Fruit fly (Drosophila melanogaster): ENCODE data around the gene Jhbp16.

Jhbp16 gene

dm6 chr3R:21664089-21664488, at the start of gene Jhbp16:
Jhbp16 (plus strand) TSS chr3R:21664389.
- TF ChIP-seq CG10348 (GFP tag; IDR thresholded peaks at IDR 0.05) (no peak), CG4496 (GFP tag; IDR thresholded peaks at IDR 0.05) (0 out of 3 replicates have a peak, but pooled peaks have one; percentile 50), D1 (tag; optimal IDR thresholded peaks at IDR 0.05) (no peak), Pif1B (GFP tag; optimal IDR thresholded peaks at IDR 0.05) (no peak), gl (tag; optimal IDR thresholded peaks at IDR 0.05) (no peak), CG15710 (tag; optimal IDR thresholded peaks at IDR 0.05) (no peak), EcR (GFP tag; optimal IDR thresholded peaks at IDR 0.05) (no peak)

- TF ChIP-seq CG34367 (tag; optimal IDR thresholded peaks at IDR 0.05) (peak; percentile 24), CG9948 (tag; optimal IDR thresholded peaks at IDR 0.05) (peak; percentile 58), Ets98B (GFP tag; IDR thresholded peaks at IDR 0.05) (no peak), CG14655 (GFP tag; optimal IDR thresholded peaks at IDR 0.05) (peak; percentile 74), CG17806 (tag; optimal IDR thresholded peaks at IDR 0.05) (peak; percentile 56), CG4496 (GFP tag; IDR thresholded peaks at IDR 0.05) (no peak), CG10348 (GFP tag; IDR thresholded peaks at IDR 0.05) (no peak), CG32121 (GFP tag; IDR thresholded peaks at IDR 0.05) (no peak), gl (tag; optimal IDR thresholded peaks at IDR 0.05) (peak; percentile 38), CG13204 (GFP tag; optimal IDR thresholded peaks at IDR 0.05) (peak; percentile 38), Snoo (tag; optimal IDR thresholded peaks at IDR 0.05) (no peak), Pif1A (GFP tag; optimal IDR thresholded peaks at IDR 0.05) (peak; percentile 64), rn (GFP tag; IDR thresholded peaks at IDR 0.05) (no peak), D1 (tag; optimal IDR thresholded peaks at IDR 0.05) (no peak), Pif1B (GFP tag; optimal IDR thresholded peaks at IDR 0.05) (no peak), CG8159 (tag; optimal IDR thresholded peaks at IDR 0.05) (peak; percentile 63), CG12605 (GFP tag; IDR thresholded peaks at IDR 0.05) (no peak), CG15710 (tag; optimal IDR thresholded peaks at IDR 0.05) (peak; percentile 58), fd96Ca (GFP tag; IDR thresholded peaks at IDR 0.05) (no peak), CG8301 (tag; optimal IDR thresholded peaks at IDR 0.05) (peak; percentile 63), EcR (GFP tag; optimal IDR thresholded peaks at IDR 0.05) (peak; percentile 40)
Observed at dm6 chr3R:21614858-21615427, 49.2 kb upstream of the Jhbp16 start.

dm6 chr3R:21616061-21616851, 47.9 kb upstream of the Jhbp16 start:
- TF ChIP-seq CG14655 (GFP tag; optimal IDR thresholded peaks at IDR 0.05) = no peak
- no peak for TF ChIP-seq gl (tag; optimal IDR thresholded peaks at IDR 0.05)
- peak; percentile 92 for TF ChIP-seq EcR (GFP tag; optimal IDR thresholded peaks at IDR 0.05)
- TF ChIP-seq Snoo (tag; optimal IDR thresholded peaks at IDR 0.05) = peak; percentile 24
- peak; percentile 68 for TF ChIP-seq CG13204 (GFP tag; optimal IDR thresholded peaks at IDR 0.05)
- peak; percentile 11 for TF ChIP-seq CG8301 (tag; optimal IDR thresholded peaks at IDR 0.05)

- no peak for TF ChIP-seq CG9948 (tag; optimal IDR thresholded peaks at IDR 0.05)
- peak; percentile 84 for TF ChIP-seq EcR (GFP tag; optimal IDR thresholded peaks at IDR 0.05)
- TF ChIP-seq CG34367 (tag; optimal IDR thresholded peaks at IDR 0.05) = peak; percentile 3
- TF ChIP-seq CG4496 (GFP tag; IDR thresholded peaks at IDR 0.05) = no peak
- peak; percentile 35 for TF ChIP-seq CG8159 (tag; optimal IDR thresholded peaks at IDR 0.05)
- TF ChIP-seq Ets98B (GFP tag; IDR thresholded peaks at IDR 0.05) = no peak
- no peak for TF ChIP-seq CG10348 (GFP tag; IDR thresholded peaks at IDR 0.05)
- peak; percentile 7 for TF ChIP-seq CG8301 (tag; optimal IDR thresholded peaks at IDR 0.05)
- no peak for TF ChIP-seq CG32121 (GFP tag; IDR thresholded peaks at IDR 0.05)
- TF ChIP-seq CG14655 (GFP tag; optimal IDR thresholded peaks at IDR 0.05) = peak; percentile 20
- TF ChIP-seq CG13204 (GFP tag; optimal IDR thresholded peaks at IDR 0.05) = peak; percentile 63
- peak; percentile 48 for TF ChIP-seq Pif1A (GFP tag; optimal IDR thresholded peaks at IDR 0.05)
- no peak for TF ChIP-seq Snoo (tag; optimal IDR thresholded peaks at IDR 0.05)
- TF ChIP-seq fd96Ca (GFP tag; IDR thresholded peaks at IDR 0.05) = no peak
- peak; percentile 32 for TF ChIP-seq Pif1B (GFP tag; optimal IDR thresholded peaks at IDR 0.05)
- no peak for TF ChIP-seq rn (GFP tag; IDR thresholded peaks at IDR 0.05)
- peak; percentile 40 for TF ChIP-seq D1 (tag; optimal IDR thresholded peaks at IDR 0.05)
- peak; percentile 70 for TF ChIP-seq gl (tag; optimal IDR thresholded peaks at IDR 0.05)
- TF ChIP-seq CG12605 (GFP tag; IDR thresholded peaks at IDR 0.05) = no peak
- no peak for TF ChIP-seq CG17806 (tag; optimal IDR thresholded peaks at IDR 0.05)
- peak; percentile 28 for TF ChIP-seq CG15710 (tag; optimal IDR thresholded peaks at IDR 0.05)
Observed at dm6 chr3R:21618299-21619116, 45.7 kb upstream of the Jhbp16 start.

dm6 chr3R:21619117-21619650, 45.0 kb upstream of the Jhbp16 start, which contains the start of gene InR:
InR (minus strand) TSS chr3R:21619321.
- TF ChIP-seq CG8301 (tag; optimal IDR thresholded peaks at IDR 0.05) (no peak), EcR (GFP tag; optimal IDR thresholded peaks at IDR 0.05) (peak; percentile 70), CG9948 (tag; optimal IDR thresholded peaks at IDR 0.05) (no peak), Pif1B (GFP tag; optimal IDR thresholded peaks at IDR 0.05) (no peak), CG8159 (tag; optimal IDR thresholded peaks at IDR 0.05) (peak; percentile 3), rn (GFP tag; IDR thresholded peaks at IDR 0.05) (no peak), D1 (tag; optimal IDR thresholded peaks at IDR 0.05) (no peak), Snoo (tag; optimal IDR thresholded peaks at IDR 0.05) (peak; percentile 66), gl (tag; optimal IDR thresholded peaks at IDR 0.05) (peak; percentile 9), fd96Ca (GFP tag; IDR thresholded peaks at IDR 0.05) (no peak), CG4496 (GFP tag; IDR thresholded peaks at IDR 0.05) (no peak), Pif1A (GFP tag; optimal IDR thresholded peaks at IDR 0.05) (peak; percentile 39), CG13204 (GFP tag; optimal IDR thresholded peaks at IDR 0.05) (peak; percentile 20), CG10348 (GFP tag; IDR thresholded peaks at IDR 0.05) (no peak), CG12605 (GFP tag; IDR thresholded peaks at IDR 0.05) (no peak), CG32121 (GFP tag; IDR thresholded peaks at IDR 0.05) (no peak), CG34367 (tag; optimal IDR thresholded peaks at IDR 0.05) (peak; percentile 22), CG15710 (tag; optimal IDR thresholded peaks at IDR 0.05) (peak; percentile 14), CG14655 (GFP tag; optimal IDR thresholded peaks at IDR 0.05) (no peak)

All from whole organism, pupa.